Fruit fly (Drosophila melanogaster) whole organism, embryonic: ENCODE results near the gene CG12507.
A peak's percentile ranks its signal among the peaks of the same experiment; 100 is the strongest.

Source experiments
- CG10274 ChIP-seq: fragments of 200-800 bp; sonication (Bioruptor generic); optimal IDR thresholded peaks from 3 replicates; lab custom pipeline; 2017; ENCODE audit warnings: missing biosample characterization, mild to moderate bottlenecking, missing genetic modification characterization
- CG1233 ChIP-seq: fragments of 200-800 bp; sonication (Bioruptor generic); optimal IDR thresholded peaks from 4 replicates; lab custom pipeline; 2018; ENCODE audit warnings: missing biosample characterization, mild to moderate bottlenecking, missing genetic modification characterization
- CG16863 ChIP-seq: fragments of 200-800 bp; sonication (Bioruptor generic); optimal IDR thresholded peaks from 3 replicates; lab custom pipeline; 2016; ENCODE audit warnings: missing biosample characterization, missing genetic modification characterization
- CG2199 ChIP-seq: fragments of 200-800 bp; sonication (Bioruptor generic); IDR thresholded peaks from 3 replicates; pipeline ENCODE4 v1.3.6; 2022; ENCODE audit warnings: missing biosample characterization, missing genetic modification characterization
- CG3163 ChIP-seq: fragments of 200-800 bp; sonication (Bioruptor generic); optimal IDR thresholded peaks from 3 replicates; lab custom pipeline; 2016; ENCODE audit warnings: missing biosample characterization, missing genetic modification characterization
- CG34224 ChIP-seq: fragments of 200-800 bp; sonication (Bioruptor generic); IDR thresholded peaks from 3 replicates; pipeline ENCODE4 v1.3.6; 2022; ENCODE audit warnings: missing biosample characterization, missing genetic modification characterization; ENCODE audit not compliant: partially characterized antibody
- CG34422 ChIP-seq: fragments of 200-800 bp; sonication (Bioruptor generic); IDR thresholded peaks from 3 replicates; pipeline ENCODE4 v1.3.6; 2022; ENCODE audit warnings: missing biosample characterization, missing genetic modification characterization
- CG4424 ChIP-seq: fragments of 200-800 bp; sonication (Bioruptor generic); optimal IDR thresholded peaks from 3 replicates; lab custom pipeline; 2016; ENCODE audit warnings: missing biosample characterization, missing genetic modification characterization
- CG5180 ChIP-seq: fragments of 200-800 bp; sonication (Bioruptor generic); optimal IDR thresholded peaks from 3 replicates; lab custom pipeline; 2017; ENCODE audit warnings: missing biosample characterization, missing genetic modification characterization, mild to moderate bottlenecking, moderate library complexity, missing genetic modification reagents
- CG6175 ChIP-seq: fragments of 200-800 bp; sonication (Bioruptor generic); IDR thresholded peaks from 3 replicates; pipeline ENCODE4 v1.3.6; 2022; ENCODE audit warnings: missing biosample characterization, missing genetic modification characterization
- CG6791 ChIP-seq: fragments of 200-800 bp; sonication (Bioruptor generic); IDR thresholded peaks from 3 replicates; pipeline ENCODE4 v1.3.6; 2022; ENCODE audit warnings: missing biosample characterization, missing genetic modification characterization; ENCODE audit not compliant: partially characterized antibody
- CG7786 ChIP-seq: fragments of 200-800 bp; sonication (Bioruptor generic); optimal IDR thresholded peaks from 2 replicates; lab custom pipeline; 2016; ENCODE audit warnings: missing biosample characterization, missing genetic modification characterization
- CG8478 ChIP-seq: fragments of >200 bp; optimal IDR thresholded peaks from 2 replicates; lab custom pipeline; 2018
- CG9437 ChIP-seq: fragments of 200-800 bp; sonication (Bioruptor generic); optimal IDR thresholded peaks from 2 replicates; lab custom pipeline; 2018; ENCODE audit warnings: missing biosample characterization, mild to moderate bottlenecking, missing genetic modification characterization
- CkIIα-i1 ChIP-seq: fragments of 200-800 bp; sonication (Bioruptor generic); IDR thresholded peaks from 2 replicates; pipeline ENCODE4 v1.3.6; 2022; ENCODE audit warnings: missing biosample characterization, missing genetic modification characterization
- Dbx ChIP-seq: fragments of 200-800 bp; sonication (Bioruptor generic); IDR thresholded peaks from 3 replicates; pipeline ENCODE4 v1.3.6; 2022; ENCODE audit warnings: missing biosample characterization, missing genetic modification characterization
- Dfd ChIP-seq, 2 experiments: fragments of >200 bp; optimal IDR thresholded peaks; 2 replicates each; lab custom pipeline; 2017; ENCODE audit warnings: missing biosample characterization in 2 of 2, missing genetic modification characterization in 2 of 2
- Dip3 ChIP-seq: fragments of 200-800 bp; sonication (Bioruptor generic); optimal IDR thresholded peaks from 3 replicates; lab custom pipeline; 2016; ENCODE audit warnings: missing biosample characterization, missing genetic modification characterization
- Dp ChIP-seq: fragments of 200-800 bp; sonication (Bioruptor generic); optimal IDR thresholded peaks from 2 replicates; lab custom pipeline; 2018; ENCODE audit warnings: missing biosample characterization, mild to moderate bottlenecking, missing genetic modification characterization, moderate library complexity
- ERR ChIP-seq: fragments of 200-800 bp; sonication (Bioruptor generic); optimal IDR thresholded peaks from 2 replicates; lab custom pipeline; 2016; ENCODE audit warnings: missing biosample characterization, missing genetic modification characterization
- Hr39 ChIP-seq: fragments of >200 bp; optimal IDR thresholded peaks from 2 replicates; lab custom pipeline; 2017
- Mad ChIP-seq: fragments of 200-800 bp; sonication (Bioruptor generic); optimal IDR thresholded peaks from 2 replicates; lab custom pipeline; 2016; ENCODE audit warnings: missing biosample characterization, missing genetic modification characterization
- Mes4 ChIP-seq: fragments of 200-800 bp; sonication (Bioruptor generic); optimal IDR thresholded peaks from 2 replicates; lab custom pipeline; 2016; ENCODE audit warnings: missing biosample characterization, missing genetic modification characterization
- Neu2 ChIP-seq: fragments of 200-800 bp; sonication (Bioruptor generic); optimal IDR thresholded peaks from 3 replicates; lab custom pipeline; 2016; ENCODE audit warnings: missing biosample characterization, missing genetic modification characterization, borderline replicate concordance
- Scr ChIP-seq: fragments of 200-800 bp; sonication (Bioruptor generic); IDR thresholded peaks from 2 replicates; pipeline ENCODE4 v1.3.6; 2022; ENCODE audit warnings: missing biosample characterization, missing genetic modification characterization; ENCODE audit not compliant: partially characterized antibody
- Sox102F ChIP-seq: fragments of 200-800 bp; sonication (Bioruptor generic); optimal IDR thresholded peaks from 2 replicates; lab custom pipeline; 2018; ENCODE audit warnings: missing biosample characterization, mild to moderate bottlenecking, missing genetic modification characterization, moderate library complexity
- Usf ChIP-seq: fragments of 200-800 bp; sonication (Bioruptor generic); optimal IDR thresholded peaks from 2 replicates; lab custom pipeline; 2017; ENCODE audit warnings: missing genotype, missing biosample characterization, missing genetic modification characterization
- aop ChIP-seq: fragments of 200-800 bp; sonication (Bioruptor generic); IDR thresholded peaks from 2 replicates; pipeline ENCODE4 v1.3.6; 2022; ENCODE audit warnings: missing biosample characterization, missing genetic modification characterization
- ara ChIP-seq: fragments of 200-800 bp; sonication (Bioruptor generic); IDR thresholded peaks from 2 replicates; pipeline ENCODE4 v1.3.6; 2022; ENCODE audit warnings: missing biosample characterization, missing genetic modification characterization
- bcd ChIP-seq: fragments of 200-800 bp; sonication (Bioruptor generic); optimal IDR thresholded peaks from 2 replicates; lab custom pipeline; 2017; ENCODE audit warnings: missing biosample characterization, mild to moderate bottlenecking, missing genetic modification characterization
- br ChIP-seq: fragments of >200 bp; optimal IDR thresholded peaks from 2 replicates; lab custom pipeline; 2017
- chm ChIP-seq: fragments of 200-800 bp; sonication (Bioruptor generic); IDR thresholded peaks from 2 replicates; pipeline ENCODE4 v1.3.6; 2022; ENCODE audit warnings: missing biosample characterization, missing genetic modification characterization
- corto ChIP-seq: fragments of 200-800 bp; sonication (Bioruptor generic); optimal IDR thresholded peaks from 2 replicates; lab custom pipeline; 2016; ENCODE audit warnings: missing biosample characterization, mild to moderate bottlenecking, missing genetic modification characterization, moderate library complexity
- crp ChIP-seq, 2 experiments: fragments of 200-800 bp; sonication (Bioruptor generic); optimal IDR thresholded peaks; 2 replicates in 1 of 2; 3 replicates in 1 of 2; lab custom pipeline; 2017; ENCODE audit warnings: missing biosample characterization in 2 of 2, missing genetic modification characterization in 2 of 2, mild to moderate bottlenecking in 1 of 2, moderate library complexity in 1 of 2
- dan ChIP-seq: fragments of 200-800 bp; sonication (Bioruptor generic); IDR thresholded peaks from 2 replicates; pipeline ENCODE4 v1.3.6; 2022; ENCODE audit warnings: missing biosample characterization, missing genetic modification characterization
- fd64A ChIP-seq: fragments of 200-800 bp; sonication (Bioruptor generic); optimal IDR thresholded peaks from 3 replicates; lab custom pipeline; 2018; ENCODE audit warnings: missing biosample characterization, mild to moderate bottlenecking, missing genetic modification characterization
- ham ChIP-seq: fragments of 200-800 bp; sonication (Bioruptor generic); IDR thresholded peaks from 2 replicates; pipeline ENCODE4 v1.3.6; 2022; ENCODE audit warnings: missing biosample characterization, missing genetic modification characterization
- kni ChIP-seq: fragments of 200-800 bp; sonication (Bioruptor generic); optimal IDR thresholded peaks from 3 replicates; lab custom pipeline; 2017; ENCODE audit warnings: mild to moderate bottlenecking, missing biosample characterization, missing genetic modification reagents, missing genetic modification characterization
- lola ChIP-seq, 3 experiments: fragments of >200 bp in 2 of 3; fragments of 200-800 bp in 1 of 3; sonication (Bioruptor generic) in 1 of 3; optimal IDR thresholded peaks; 2 replicates each; lab custom pipeline; 2017 to 2019; ENCODE audit warnings: missing biosample characterization in 3 of 3, missing genetic modification characterization in 3 of 3, mild to moderate bottlenecking in 1 of 3, moderate library complexity in 1 of 3
- mirr ChIP-seq: fragments of 200-800 bp; sonication (Bioruptor generic); optimal IDR thresholded peaks from 3 replicates; lab custom pipeline; 2018; ENCODE audit warnings: missing biosample characterization, mild to moderate bottlenecking, missing genetic modification characterization
- pfk ChIP-seq: fragments of 200-800 bp; sonication (Bioruptor generic); optimal IDR thresholded peaks from 2 replicates; lab custom pipeline; 2018; ENCODE audit warnings: missing biosample characterization, mild to moderate bottlenecking, missing genetic modification characterization, moderate library complexity
- pho ChIP-seq: fragments of 200-800 bp; sonication (Bioruptor generic); optimal IDR thresholded peaks from 2 replicates; lab custom pipeline; 2016; ENCODE audit warnings: missing biosample characterization, missing genetic modification characterization
- scrt ChIP-seq: fragments of 200-800 bp; sonication (Bioruptor generic); optimal IDR thresholded peaks from 2 replicates; lab custom pipeline; 2018; ENCODE audit warnings: missing biosample characterization, mild to moderate bottlenecking, missing genetic modification characterization, moderate library complexity
- sens-2 ChIP-seq: fragments of 200-800 bp; sonication (Bioruptor generic); IDR thresholded peaks from 2 replicates; pipeline ENCODE4 v1.3.6; 2022; ENCODE audit warnings: missing biosample characterization, missing genetic modification characterization
- stwl ChIP-seq: fragments of 200-800 bp; sonication (Bioruptor generic); optimal IDR thresholded peaks from 3 replicates; lab custom pipeline; 2018; ENCODE audit warnings: missing biosample characterization, mild to moderate bottlenecking, missing genetic modification characterization, moderate library complexity
- tap ChIP-seq: fragments of 200-800 bp; optimal IDR thresholded peaks from 3 replicates; lab custom pipeline; 2019; ENCODE audit warnings: missing biosample characterization, mild to moderate bottlenecking, missing genetic modification characterization, moderate library complexity
- tll ChIP-seq, 2 experiments: fragments of 200-800 bp in 1 of 2; fragments of >200 bp in 1 of 2; sonication (Bioruptor generic) in 1 of 2; optimal IDR thresholded peaks; 2 replicates each; lab custom pipeline; 2017 to 2019; ENCODE audit warnings: missing biosample characterization in 2 of 2, missing genetic modification characterization in 2 of 2, mild to moderate bottlenecking in 1 of 2, moderate library complexity in 1 of 2
- vvl ChIP-seq: fragments of 200-800 bp; sonication (Bioruptor generic); IDR thresholded peaks from 2 replicates; pipeline ENCODE4 v1.3.6; 2022; ENCODE audit warnings: missing biosample characterization, missing genetic modification characterization
- zf30C ChIP-seq: fragments of 200-800 bp; sonication (Bioruptor generic); optimal IDR thresholded peaks from 3 replicates; lab custom pipeline; 2018; ENCODE audit warnings: missing biosample characterization, mild to moderate bottlenecking, missing genetic modification characterization

Gene CG12507

DNA sequence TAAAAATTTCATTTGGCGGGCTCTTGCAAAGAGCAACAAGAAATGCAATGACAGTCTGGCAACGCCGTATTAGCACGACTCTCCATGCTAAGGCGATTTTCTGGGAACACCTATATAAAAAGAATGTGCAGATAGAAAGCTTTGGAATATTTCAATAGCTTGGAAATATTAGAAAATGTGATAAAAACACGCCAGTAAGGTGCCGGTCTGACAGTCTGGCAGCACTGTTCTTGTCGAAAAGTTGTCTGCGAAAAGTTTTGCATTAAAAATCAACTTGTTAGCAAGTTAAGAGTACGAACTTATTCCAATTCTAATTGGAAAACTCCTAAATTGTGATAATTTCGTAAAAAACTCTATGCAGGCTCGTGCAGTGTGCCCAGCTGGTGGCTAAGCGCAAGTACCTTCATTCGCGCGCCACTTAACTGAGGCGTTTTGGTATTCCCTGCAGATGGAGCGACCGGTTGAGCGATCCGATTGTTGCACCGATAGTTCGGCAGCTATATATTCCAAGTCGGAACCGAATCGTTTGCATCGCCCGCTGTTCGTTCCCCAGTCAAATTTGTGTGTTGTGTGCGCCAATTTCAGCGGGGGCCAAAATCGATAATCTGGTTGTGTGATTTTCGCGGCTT is 11.7 kb upstream of the CG12507 start, which contains the start of gene eas (continued):
- peak; percentile 60 for TF ChIP-seq stwl (tag; lab: Kevin White, UChicago)
- TF ChIP-seq Scr (GFP tag; lab: Robert Waterston, UW), result peak; percentile 73
- no peak for TF ChIP-seq CG34422 (GFP tag; lab: Robert Waterston, UW)
- peak; percentile 1 for TF ChIP-seq CG7786 (GFP tag; lab: Kevin White, UChicago)
- TF ChIP-seq CG2199 (GFP tag; lab: Robert Waterston, UW), result no peak
- no peak for TF ChIP-seq Hr39 (lab: Kevin White, UChicago)
- peak; percentile 75 for TF ChIP-seq Dp (GFP tag; lab: Kevin White, UChicago)
- TF ChIP-seq CG6791, result peak; percentile 77
- peak; percentile 20 for TF ChIP-seq CG4424
- 0 out of 3 replicates have a peak, but pooled peaks have one; percentile 31 for TF ChIP-seq Dbx (GFP tag; lab: Robert Waterston, UW)
- no peak for TF ChIP-seq dan (GFP tag; lab: Robert Waterston, UW)
- no peak for TF ChIP-seq Usf (GFP tag; lab: Kevin White, UChicago)
- no peak for TF ChIP-seq vvl

DNA sequence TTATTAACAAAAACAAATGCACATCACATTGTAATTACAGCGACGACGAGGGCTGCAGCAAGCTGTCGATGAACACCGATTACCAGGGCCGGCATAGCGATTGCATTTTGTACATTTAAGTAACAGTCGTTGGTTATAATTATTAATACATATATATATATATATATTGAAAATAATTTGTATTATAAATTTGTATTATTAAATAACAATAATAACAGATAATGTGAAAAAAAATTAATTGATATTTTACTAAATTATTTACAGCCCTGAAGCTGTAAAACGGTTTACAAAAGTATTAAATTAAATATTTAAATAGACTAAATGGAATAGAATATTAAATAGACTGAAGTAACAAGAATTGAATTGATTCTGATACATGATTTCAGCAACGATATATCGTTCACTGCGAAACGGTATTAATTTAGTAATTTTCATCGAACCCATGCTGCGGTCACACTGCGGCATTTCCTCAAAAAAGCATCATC is 9.6 kb upstream of the CG12507 start, which contains the start of the genes kat80 and Prosalpha4:
Gene kat80 (minus strand): TSS at position 327 of the 485 bp plus-strand sequence.
Gene Prosalpha4 (plus strand): TSS at position 417 of the 485 bp plus-strand sequence.
- TF ChIP-seq CG9437 (GFP tag; lab: Kevin White, UChicago) (peak; percentile 19), Dbx (GFP tag; lab: Robert Waterston, UW) (no peak), bcd (GFP tag; lab: Kevin White, UChicago) (peak; percentile 30), Mad (GFP tag; lab: Kevin White, UChicago) (no peak), chm (no peak), Hr39 (lab: Kevin White, UChicago) (no peak), ham (GFP tag; lab: Robert Waterston, UW) (no peak), CG1233 (GFP tag; lab: Kevin White, UChicago) (peak; percentile 64), CG6175 (GFP tag; lab: Robert Waterston, UW) (no peak), CG3163 (GFP tag; lab: Kevin White, UChicago) (no peak), corto (no peak), CG8478 (lab: Kevin White, UChicago) (no peak), tap (no peak), crp (GFP tag; optimal IDR thresholded peaks at IDR 0.05; lab: Kevin White, UChicago) (peak in 1 of 2 experiments; percentile 60), Dfd (GFP tag; optimal IDR thresholded peaks at IDR 0.05; lab: Kevin White, UChicago) (no peak), kni (no peak), sens-2 (GFP tag; lab: Robert Waterston, UW) (no peak), CG5180 (no peak), CG16863 (GFP tag; lab: Kevin White, UChicago) (no peak), ara (GFP tag; lab: Robert Waterston, UW) (no peak), br (lab: Kevin White, UChicago) (no peak), scrt (no peak), zf30C (GFP tag; lab: Kevin White, UChicago) (no peak), tll (GFP tag; optimal IDR thresholded peaks at IDR 0.05; lab: Kevin White, UChicago) (no peak), ERR (GFP tag; lab: Kevin White, UChicago) (no peak), lola (GFP tag; optimal IDR thresholded peaks at IDR 0.05; lab: Kevin White, UChicago) (peak in 1 of 3 experiments; percentile 33), CG34224 (GFP tag; lab: Robert Waterston, UW) (peak; percentile 55), Mes4 (GFP tag; lab: Kevin White, UChicago) (no peak), fd64A (GFP tag; lab: Kevin White, UChicago) (no peak), Sox102F (GFP tag; lab: Kevin White, UChicago) (no peak), pfk (GFP tag; lab: Kevin White, UChicago) (no peak), Neu2 (GFP tag; lab: Kevin White, UChicago) (no peak), CG10274 (GFP tag; lab: Kevin White, UChicago) (no peak), pho (no peak), CkIIα-i1 (GFP tag; lab: Robert Waterston, UW) (no peak), mirr (GFP tag; lab: Kevin White, UChicago) (no peak), aop (GFP tag; lab: Robert Waterston, UW) (no peak), Dip3 (GFP tag; lab: Kevin White, UChicago) (no peak)
